Worm (Caenorhabditis elegans): ENCODE measurements around the gene F37B4.15.

F37B4.15 gene

DNA sequence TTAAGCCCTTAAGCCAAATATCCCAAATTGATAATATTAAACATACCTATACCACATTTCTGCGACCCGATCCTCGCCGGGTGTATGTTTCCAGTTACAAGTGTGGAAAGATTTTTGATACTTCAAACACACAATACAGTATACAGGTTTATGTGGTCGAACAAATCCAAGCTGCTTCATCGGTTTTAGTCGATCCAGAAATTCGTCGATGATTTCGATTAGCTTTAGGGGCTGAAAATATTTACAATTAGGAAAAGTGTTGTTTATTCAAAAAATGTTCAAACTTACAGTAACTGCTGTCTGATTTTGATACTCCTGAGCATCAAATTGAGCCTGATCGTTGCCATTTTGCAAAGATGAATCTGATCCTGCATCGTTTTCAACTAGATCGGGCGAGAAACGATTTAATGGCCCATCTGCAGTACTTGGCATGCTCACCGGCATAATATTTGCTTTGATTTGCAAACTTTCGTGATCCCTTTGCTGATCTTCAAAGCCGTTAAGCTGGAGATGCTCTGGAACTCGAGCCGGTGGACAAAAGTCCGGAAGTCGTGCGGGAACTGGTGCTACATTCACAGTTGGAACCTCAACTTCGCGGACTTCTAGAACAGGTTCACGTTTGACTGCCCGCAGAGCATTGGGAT lies 15.7 kb upstream of the F37B4.15 start:
- TF ChIP-seq ets-7 (tag; optimal IDR thresholded peaks at IDR 0.05) (no peak), hmg-4 (GFP tag; optimal IDR thresholded peaks at IDR 0.05) (no peak), pes-1 (GFP tag; IDR thresholded peaks at IDR 0.05) (no peak), aly-1 (tag; optimal IDR thresholded peaks at IDR 0.05) (no peak), flt-1 (GFP tag; IDR thresholded peaks at IDR 0.05) (no peak), scrt-1 (GFP tag; IDR thresholded peaks at IDR 0.05) (no peak), hnd-1 (tag; optimal IDR thresholded peaks at IDR 0.05) (no peak), F13C5.2 (tag; optimal IDR thresholded peaks at IDR 0.05) (no peak), tbx-37 (GFP tag; conservative IDR thresholded peaks at IDR 0.05) (no peak), ama-1 (optimal IDR thresholded peaks at IDR 0.05) (no peak), ceh-36 (tag; optimal IDR thresholded peaks at IDR 0.05) (no peak), B0310.2 (tag; optimal IDR thresholded peaks at IDR 0.05) (no peak), tbx-11 (GFP tag; IDR thresholded peaks at IDR 0.05) (no peak), hmbx-1 (tag; optimal IDR thresholded peaks at IDR 0.05) (no peak), tra-4 (tag; optimal IDR thresholded peaks at IDR 0.05) (no peak), sea-1 (GFP tag; conservative IDR thresholded peaks at IDR 0.05) (no peak), ceh-13 (GFP tag; optimal IDR thresholded peaks at IDR 0.05) (no peak)

- TF ChIP-seq ceh-13 (GFP tag; optimal IDR thresholded peaks at IDR 0.05): no peak
- TF ChIP-seq flt-1 (GFP tag; IDR thresholded peaks at IDR 0.05): no peak
- TF ChIP-seq F13C5.2 (tag; optimal IDR thresholded peaks at IDR 0.05): no peak
- no peak for TF ChIP-seq ets-7 (tag; optimal IDR thresholded peaks at IDR 0.05)
- TF ChIP-seq pes-1 (GFP tag; IDR thresholded peaks at IDR 0.05): no peak
- no peak for TF ChIP-seq sea-1 (GFP tag; conservative IDR thresholded peaks at IDR 0.05)
- TF ChIP-seq tra-4 (tag; optimal IDR thresholded peaks at IDR 0.05): no peak
- no peak for TF ChIP-seq scrt-1 (GFP tag; IDR thresholded peaks at IDR 0.05)
- no peak for TF ChIP-seq ceh-36 (tag; optimal IDR thresholded peaks at IDR 0.05)
- TF ChIP-seq tbx-11 (GFP tag; IDR thresholded peaks at IDR 0.05): no peak
- no peak for TF ChIP-seq hmg-4 (GFP tag; optimal IDR thresholded peaks at IDR 0.05)
- TF ChIP-seq B0310.2 (tag; optimal IDR thresholded peaks at IDR 0.05): no peak
- TF ChIP-seq ama-1 (optimal IDR thresholded peaks at IDR 0.05): no peak
- no peak for TF ChIP-seq tbx-37 (GFP tag; conservative IDR thresholded peaks at IDR 0.05)
- no peak for TF ChIP-seq hnd-1 (tag; optimal IDR thresholded peaks at IDR 0.05)
- no peak for TF ChIP-seq aly-1 (tag; optimal IDR thresholded peaks at IDR 0.05)
These were observed 14.5 kb upstream of the F37B4.15 start, which contains the start of gene F37B4.10 for ce11 chrV:2877509-2877908. Gene F37B4.10 (minus strand): TSS chrV:2877609.

DNA sequence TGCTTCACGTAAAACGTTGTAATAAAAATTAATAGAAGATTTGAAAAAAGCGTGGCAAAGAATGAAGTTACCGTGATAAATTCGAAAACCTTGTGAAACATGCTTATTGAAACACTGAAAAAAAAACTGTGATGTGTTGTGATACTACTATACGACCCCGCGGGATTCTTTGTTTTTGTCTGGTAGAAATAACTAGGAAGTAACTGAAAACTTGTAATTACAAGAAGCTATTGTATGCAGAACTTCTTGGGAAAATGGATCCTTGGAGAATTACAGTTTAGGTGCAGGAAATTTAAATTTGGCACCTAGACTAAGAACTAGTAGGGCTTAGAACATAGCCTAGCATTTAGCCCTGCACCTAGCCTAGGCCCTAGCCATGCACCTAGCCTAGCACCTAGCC lies 12.2 kb upstream of the F37B4.15 start, which contains the start of gene str-39:
Gene str-39 (minus strand): TSS at position 101 of the 400 bp plus-strand sequence.
- TF ChIP-seq F13C5.2 (tag; optimal IDR thresholded peaks at IDR 0.05) (no peak), aly-1 (tag; optimal IDR thresholded peaks at IDR 0.05) (no peak), tbx-37 (GFP tag; conservative IDR thresholded peaks at IDR 0.05) (no peak), tbx-11 (GFP tag; IDR thresholded peaks at IDR 0.05) (no peak), scrt-1 (GFP tag; IDR thresholded peaks at IDR 0.05) (no peak), hnd-1 (tag; optimal IDR thresholded peaks at IDR 0.05) (no peak), hmbx-1 (tag; optimal IDR thresholded peaks at IDR 0.05) (no peak), ceh-13 (GFP tag; optimal IDR thresholded peaks at IDR 0.05) (no peak), ets-7 (tag; optimal IDR thresholded peaks at IDR 0.05) (no peak), tra-4 (tag; optimal IDR thresholded peaks at IDR 0.05) (no peak), ama-1 (optimal IDR thresholded peaks at IDR 0.05) (no peak), ceh-36 (tag; optimal IDR thresholded peaks at IDR 0.05) (no peak), pes-1 (GFP tag; IDR thresholded peaks at IDR 0.05) (no peak), hmg-4 (GFP tag; optimal IDR thresholded peaks at IDR 0.05) (no peak), flt-1 (GFP tag; IDR thresholded peaks at IDR 0.05) (no peak)

DNA sequence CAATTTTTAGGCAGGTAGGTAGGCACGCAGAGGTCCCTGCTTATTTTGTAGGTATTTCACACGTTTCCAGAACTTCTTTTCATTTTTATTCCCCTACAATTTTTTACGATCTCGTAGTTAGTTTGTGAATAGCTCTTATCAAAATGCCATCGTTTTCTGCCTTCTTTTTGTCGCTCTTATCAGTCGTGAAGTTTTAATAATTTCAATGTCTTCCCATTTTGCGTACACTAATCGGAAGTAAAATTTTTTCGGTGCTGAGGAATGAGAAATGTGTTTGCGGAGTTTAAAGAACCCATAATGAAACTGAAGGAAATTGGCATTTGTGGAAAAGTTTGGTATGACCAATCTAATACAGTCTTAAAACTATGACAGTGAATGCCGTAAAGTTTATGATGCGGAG lies 11.7 kb upstream of the F37B4.15 start:
- TF ChIP-seq B0310.2 (tag; optimal IDR thresholded peaks at IDR 0.05) (no peak), ceh-13 (GFP tag; optimal IDR thresholded peaks at IDR 0.05) (no peak), hmbx-1 (tag; optimal IDR thresholded peaks at IDR 0.05) (no peak), tbx-11 (GFP tag; IDR thresholded peaks at IDR 0.05) (no peak), tbx-37 (GFP tag; conservative IDR thresholded peaks at IDR 0.05) (no peak), ama-1 (optimal IDR thresholded peaks at IDR 0.05) (no peak), tra-4 (tag; optimal IDR thresholded peaks at IDR 0.05) (no peak), ets-7 (tag; optimal IDR thresholded peaks at IDR 0.05) (no peak), F13C5.2 (tag; optimal IDR thresholded peaks at IDR 0.05) (no peak), pes-1 (GFP tag; IDR thresholded peaks at IDR 0.05) (no peak), hnd-1 (tag; optimal IDR thresholded peaks at IDR 0.05) (no peak), aly-1 (tag; optimal IDR thresholded peaks at IDR 0.05) (no peak), ceh-36 (tag; optimal IDR thresholded peaks at IDR 0.05) (no peak), sea-1 (GFP tag; conservative IDR thresholded peaks at IDR 0.05) (no peak), flt-1 (GFP tag; IDR thresholded peaks at IDR 0.05) (no peak), scrt-1 (GFP tag; IDR thresholded peaks at IDR 0.05) (no peak)

DNA sequence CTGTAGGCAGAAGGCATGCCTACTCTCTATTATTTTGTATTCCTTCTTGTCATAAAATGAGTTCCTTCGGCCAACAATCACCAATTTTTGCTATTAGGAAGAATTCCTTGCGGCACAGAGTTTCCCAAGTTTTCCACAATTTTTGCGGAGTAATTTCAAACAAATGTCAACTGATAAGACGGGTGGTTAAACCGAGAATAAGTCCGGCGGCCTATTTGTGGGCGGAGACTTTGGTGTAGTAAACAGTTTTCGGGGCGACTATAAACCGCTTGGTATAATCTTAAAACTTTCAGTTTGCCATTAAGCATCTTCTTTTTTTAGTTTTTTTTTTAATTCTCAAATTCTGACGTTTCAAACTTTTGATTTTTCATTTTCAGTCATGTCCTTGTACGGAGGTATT lies 11.0 kb upstream of the F37B4.15 start, which contains the start of gene ifc-1:
Gene ifc-1 (plus strand): TSS at position 378 of the 400 bp plus-strand sequence.
- TF ChIP-seq flt-1 (GFP tag; IDR thresholded peaks at IDR 0.05) (no peak), B0310.2 (tag; optimal IDR thresholded peaks at IDR 0.05) (no peak)

- no peak for TF ChIP-seq ceh-36 (tag; optimal IDR thresholded peaks at IDR 0.05)
These were observed 10.5 kb upstream of the F37B4.15 start for ce11 chrV:2881565-2881964.

DNA sequence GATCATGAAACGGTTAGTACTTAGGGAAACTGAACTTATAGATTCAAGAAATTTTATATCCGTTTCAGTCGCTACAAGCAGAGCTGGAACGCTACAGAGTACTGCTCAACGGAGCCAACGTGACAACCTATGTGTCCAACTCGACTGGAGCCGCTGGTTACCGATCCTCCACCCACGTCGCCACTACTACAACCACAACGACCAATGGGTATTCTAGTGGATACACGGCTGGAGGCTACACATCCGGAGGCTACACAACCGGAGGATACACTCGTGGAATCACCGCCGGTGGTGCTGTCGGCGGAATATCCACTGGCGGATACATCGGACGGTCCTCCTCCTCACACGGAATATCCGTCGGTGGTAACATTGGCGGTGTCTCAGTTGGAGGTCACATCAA lies 8.9 kb upstream of the F37B4.15 start:
- no peak for TF ChIP-seq flt-1 (GFP tag; IDR thresholded peaks at IDR 0.05)
- no peak for TF ChIP-seq sea-1 (GFP tag; conservative IDR thresholded peaks at IDR 0.05)
- TF ChIP-seq aly-1 (tag; optimal IDR thresholded peaks at IDR 0.05): no peak

DNA sequence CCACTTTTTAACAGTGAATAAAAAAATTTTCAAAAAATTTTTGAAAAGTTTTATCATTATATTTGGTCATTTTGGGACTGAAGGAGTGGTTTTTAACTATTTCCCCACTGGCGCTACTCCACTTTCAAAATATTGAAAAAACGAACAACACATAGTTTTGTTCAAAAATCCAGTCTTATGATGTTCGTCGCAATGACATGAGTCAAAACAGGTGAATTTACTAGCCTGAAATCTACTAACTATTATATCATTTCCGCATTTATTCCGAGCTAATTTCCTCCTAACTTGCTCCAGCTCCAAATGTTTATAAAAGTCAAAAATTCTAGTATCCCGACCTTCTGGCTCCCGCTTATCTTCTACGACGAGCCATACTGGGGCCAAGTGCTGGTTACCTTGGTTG lies 7.6 kb upstream of the F37B4.15 start, which contains the start of gene sre-24:
Gene sre-24 (plus strand): TSS at position 301 of the 400 bp plus-strand sequence.
- TF ChIP-seq aly-1 (tag; optimal IDR thresholded peaks at IDR 0.05) (no peak), flt-1 (GFP tag; IDR thresholded peaks at IDR 0.05) (no peak), ets-7 (tag; optimal IDR thresholded peaks at IDR 0.05) (no peak), tra-4 (tag; optimal IDR thresholded peaks at IDR 0.05) (no peak), tbx-11 (GFP tag; IDR thresholded peaks at IDR 0.05) (no peak), ama-1 (optimal IDR thresholded peaks at IDR 0.05) (no peak)
